Fruit fly (Drosophila melanogaster) whole organism, prepupa: ENCODE measurements around the gene Lcp65Ag3.

ENCODE experiments used
- CG10669 ChIP-seq: fragments of 200-800 bp; sonication (Bioruptor generic); optimal IDR thresholded peaks from 3 replicates; lab custom pipeline; 2018; ENCODE audit warnings: missing biosample characterization, mild to moderate bottlenecking, missing genetic modification characterization, moderate library complexity
- Gug ChIP-seq: fragments of 200-800 bp; sonication (Bioruptor generic); IDR thresholded peaks from 2 replicates; pipeline ENCODE4 v1.3.6; 2022; ENCODE audit warnings: missing biosample characterization, missing genetic modification characterization
- Lpt ChIP-seq: fragments of 200-800 bp; sonication (Bioruptor generic); optimal IDR thresholded peaks from 3 replicates; lab custom pipeline; 2016; ENCODE audit warnings: missing biosample characterization, missing genetic modification characterization
- OdsH ChIP-seq: fragments of 200-800 bp; sonication (Bioruptor generic); optimal IDR thresholded peaks from 3 replicates; lab custom pipeline; 2016; ENCODE audit warnings: missing biosample characterization, missing genetic modification characterization
- ss ChIP-seq, 2 experiments: fragments of 200-800 bp; sonication (Bioruptor generic); optimal IDR thresholded peaks; 2 replicates in 1 of 2; 3 replicates in 1 of 2; lab custom pipeline; 2017 to 2018; ENCODE audit warnings: mild to moderate bottlenecking in 2 of 2, missing biosample characterization in 2 of 2, missing genetic modification characterization in 2 of 2, moderate library complexity in 1 of 2

- no peak for TF ChIP-seq OdsH (GFP tag; lab: Kevin White, UChicago)
- TF ChIP-seq Lpt (GFP tag; lab: Kevin White, UChicago), result no peak
- no peak for TF ChIP-seq CG10669
- no peak for TF ChIP-seq Gug (GFP tag; lab: Robert Waterston, UW)
- TF ChIP-seq ss (GFP tag; optimal IDR thresholded peaks at IDR 0.05; lab: Kevin White, UChicago), result no peak
These were observed 5.9 kb upstream of the Lcp65Ag3 start, which contains the start of gene Lcp65Af for dm6 chr3L:6136691-6137090.
